Fruit fly (Drosophila melanogaster) whole organism, pupa: Measurements from ENCODE around the gene inaE.

Experiments
- CG10348 ChIP-seq: fragments of 200-800 bp; sonication (Bioruptor generic); IDR thresholded peaks from 2 replicates; pipeline ENCODE4 v1.3.6; 2022; ENCODE audit warnings: missing biosample characterization, missing genetic modification characterization
- CG12605 ChIP-seq: fragments of 200-800 bp; sonication (Bioruptor generic); IDR thresholded peaks from 2 replicates; pipeline ENCODE4 v1.3.6; 2022; ENCODE audit warnings: missing biosample characterization, missing genetic modification characterization
- CG13204 ChIP-seq: fragments of 200-800 bp; sonication (Bioruptor generic); optimal IDR thresholded peaks from 2 replicates; lab custom pipeline; 2018; ENCODE audit warnings: missing biosample characterization, mild to moderate bottlenecking, missing genetic modification characterization, moderate library complexity
- CG14655 ChIP-seq: fragments of 200-800 bp; sonication (Bioruptor generic); optimal IDR thresholded peaks from 3 replicates; lab custom pipeline; 2017; ENCODE audit warnings: mild to moderate bottlenecking, missing biosample characterization, missing genetic modification reagents, missing genetic modification characterization
- CG15710 ChIP-seq: fragments of 200-800 bp; sonication (Bioruptor generic); optimal IDR thresholded peaks from 2 replicates; lab custom pipeline; 2018; ENCODE audit warnings: missing biosample characterization, mild to moderate bottlenecking, missing genetic modification characterization, moderate library complexity
- CG17806 ChIP-seq: fragments of 200-800 bp; sonication (Bioruptor generic); optimal IDR thresholded peaks from 2 replicates; lab custom pipeline; 2018; ENCODE audit warnings: missing biosample characterization, mild to moderate bottlenecking, missing genetic modification characterization, moderate library complexity
- CG32121 ChIP-seq: fragments of 200-800 bp; sonication (Bioruptor generic); IDR thresholded peaks from 2 replicates; pipeline ENCODE4 v1.3.6; 2022; ENCODE audit warnings: missing biosample characterization, missing genetic modification characterization
- CG34367 ChIP-seq: fragments of 200-800 bp; sonication (Bioruptor generic); optimal IDR thresholded peaks from 2 replicates; lab custom pipeline; 2018; ENCODE audit warnings: missing biosample characterization, mild to moderate bottlenecking, missing genetic modification characterization
- CG4496 ChIP-seq: fragments of 200-800 bp; sonication (Bioruptor generic); IDR thresholded peaks from 3 replicates; pipeline ENCODE4 v1.3.6; 2022; ENCODE audit warnings: missing biosample characterization, missing genetic modification characterization
- CG8159 ChIP-seq: fragments of 200-800 bp; sonication (Bioruptor generic); optimal IDR thresholded peaks from 3 replicates; lab custom pipeline; 2018; ENCODE audit warnings: missing biosample characterization, mild to moderate bottlenecking, missing genetic modification characterization, moderate library complexity
- CG8301 ChIP-seq: fragments of 200-800 bp; sonication (Bioruptor generic); optimal IDR thresholded peaks from 2 replicates; lab custom pipeline; 2018; ENCODE audit warnings: missing biosample characterization, mild to moderate bottlenecking, missing genetic modification characterization
- CG9948 ChIP-seq: fragments of 200-800 bp; sonication (Bioruptor generic); optimal IDR thresholded peaks from 2 replicates; lab custom pipeline; 2018; ENCODE audit warnings: missing biosample characterization, mild to moderate bottlenecking, missing genetic modification characterization, moderate library complexity
- D1 ChIP-seq: fragments of 200-800 bp; sonication (Bioruptor generic); optimal IDR thresholded peaks from 2 replicates; lab custom pipeline; 2018; ENCODE audit warnings: missing biosample characterization, mild to moderate bottlenecking, missing genetic modification characterization, moderate library complexity
- EcR ChIP-seq: fragments of 200-800 bp; sonication (Bioruptor generic); optimal IDR thresholded peaks from 3 replicates; lab custom pipeline; 2019; ENCODE audit warnings: missing biosample characterization, missing genetic modification characterization, mild to moderate bottlenecking, moderate library complexity, missing genetic modification reagents
- Ets98B ChIP-seq: fragments of 200-800 bp; sonication (Bioruptor generic); IDR thresholded peaks from 2 replicates; pipeline ENCODE4 v1.3.6; 2022; ENCODE audit warnings: missing biosample characterization, missing genetic modification characterization
- Pif1A ChIP-seq: fragments of 200-800 bp; sonication (Bioruptor generic); optimal IDR thresholded peaks from 3 replicates; lab custom pipeline; 2016; ENCODE audit warnings: missing biosample characterization, missing genetic modification characterization
- Pif1B ChIP-seq: fragments of 200-800 bp; sonication (Bioruptor generic); optimal IDR thresholded peaks from 3 replicates; lab custom pipeline; 2016; ENCODE audit warnings: missing biosample characterization, missing genetic modification characterization
- Snoo ChIP-seq: fragments of 200-800 bp; sonication (Bioruptor generic); optimal IDR thresholded peaks from 3 replicates; lab custom pipeline; 2017; ENCODE audit warnings: missing biosample characterization, mild to moderate bottlenecking, missing genetic modification characterization, inconsistent platforms
- fd96Ca ChIP-seq: fragments of 200-800 bp; sonication (Bioruptor generic); IDR thresholded peaks from 3 replicates; pipeline ENCODE4 v1.3.6; 2022; ENCODE audit warnings: missing biosample characterization, missing genetic modification characterization
- gl ChIP-seq: fragments of 200-800 bp; sonication (Bioruptor generic); optimal IDR thresholded peaks from 2 replicates; lab custom pipeline; 2018; ENCODE audit warnings: missing biosample characterization, mild to moderate bottlenecking, missing genetic modification characterization
- rn ChIP-seq: fragments of 200-800 bp; sonication (Bioruptor generic); IDR thresholded peaks from 2 replicates; pipeline ENCODE4 v1.3.6; 2022; ENCODE audit warnings: missing biosample characterization, missing genetic modification characterization

Gene inaE

dm6 chrX:13828870-13829269, 45.4 kb downstream of the inaE start:
- TF ChIP-seq rn (GFP tag; lab: Robert Waterston, UW) (no peak), Pif1B (GFP tag; lab: Kevin White, UChicago) (no peak), CG9948 (tag; lab: Kevin White, UChicago) (no peak), CG14655 (GFP tag; lab: Kevin White, UChicago) (no peak), Pif1A (GFP tag; lab: Kevin White, UChicago) (no peak), CG34367 (tag; lab: Kevin White, UChicago) (no peak), CG12605 (GFP tag; lab: Robert Waterston, UW) (no peak), CG10348 (GFP tag; lab: Robert Waterston, UW) (no peak), CG8159 (tag; lab: Kevin White, UChicago) (no peak), CG32121 (GFP tag; lab: Robert Waterston, UW) (no peak), Snoo (no peak), D1 (tag; lab: Kevin White, UChicago) (no peak), EcR (GFP tag; lab: Kevin White, UChicago) (no peak), CG8301 (tag; lab: Kevin White, UChicago) (no peak), CG15710 (no peak), CG4496 (GFP tag; lab: Robert Waterston, UW) (no peak), CG13204 (no peak), fd96Ca (GFP tag; lab: Robert Waterston, UW) (no peak), CG17806 (no peak)

dm6 chrX:13830029-13830428, 46.5 kb downstream of the inaE start, which contains the start of gene jub:
TSS of gene jub (minus strand) at chrX:13830317.
- TF ChIP-seq CG34367 (tag; lab: Kevin White, UChicago) (no peak), CG8159 (tag; lab: Kevin White, UChicago) (peak; percentile 78)
- TF ChIP-seq, all 21 proteins: peak for 1

dm6 chrX:13838255-13838654, 54.7 kb downstream of the inaE start:
- peak; percentile 28 for TF ChIP-seq CG15710
- TF ChIP-seq EcR (GFP tag; lab: Kevin White, UChicago), result no peak
- TF ChIP-seq CG12605 (GFP tag; lab: Robert Waterston, UW), result no peak
- TF ChIP-seq Pif1B (GFP tag; lab: Kevin White, UChicago), result no peak
- no peak for TF ChIP-seq CG8301 (tag; lab: Kevin White, UChicago)
- TF ChIP-seq Ets98B (GFP tag; lab: Robert Waterston, UW), result peak; percentile 29; the same call in 1 of the 2 replicates
- TF ChIP-seq CG14655 (GFP tag; lab: Kevin White, UChicago), result no peak
- no peak for TF ChIP-seq CG10348 (GFP tag; lab: Robert Waterston, UW)
- peak; percentile 47 for TF ChIP-seq CG8159 (tag; lab: Kevin White, UChicago)
- TF ChIP-seq CG9948 (tag; lab: Kevin White, UChicago), result peak; percentile 36
- no peak for TF ChIP-seq CG13204
- TF ChIP-seq Pif1A (GFP tag; lab: Kevin White, UChicago), result no peak
- TF ChIP-seq Snoo, result no peak
- TF ChIP-seq gl, result no peak
- peak; percentile 23 for TF ChIP-seq CG17806
- no peak; the same call in 2 of the 3 replicates for TF ChIP-seq CG4496 (GFP tag; lab: Robert Waterston, UW)
- no peak for TF ChIP-seq D1 (tag; lab: Kevin White, UChicago)
- TF ChIP-seq CG32121 (GFP tag; lab: Robert Waterston, UW), result peak; percentile 52; the same call in 1 of the 2 replicates
- TF ChIP-seq fd96Ca (GFP tag; lab: Robert Waterston, UW), result no peak
- no peak for TF ChIP-seq CG34367 (tag; lab: Kevin White, UChicago)
- TF ChIP-seq rn (GFP tag; lab: Robert Waterston, UW), result no peak

- peak; percentile 85 for TF ChIP-seq CG8159 (tag; lab: Kevin White, UChicago)
- TF ChIP-seq CG10348 (GFP tag; lab: Robert Waterston, UW), result peak; percentile 81
- peak; percentile 94 for TF ChIP-seq CG32121 (GFP tag; lab: Robert Waterston, UW)
- peak; percentile 49 for TF ChIP-seq CG13204
- TF ChIP-seq CG17806, result peak; percentile 82
- TF ChIP-seq CG12605 (GFP tag; lab: Robert Waterston, UW), result peak; percentile 91
- peak; percentile 79 for TF ChIP-seq CG34367 (tag; lab: Kevin White, UChicago)
- TF ChIP-seq Ets98B (GFP tag; lab: Robert Waterston, UW), result peak; percentile 95
- peak; percentile 95 for TF ChIP-seq CG4496 (GFP tag; lab: Robert Waterston, UW)
- peak; percentile 16 for TF ChIP-seq EcR (GFP tag; lab: Kevin White, UChicago)
- peak; percentile 88 for TF ChIP-seq rn (GFP tag; lab: Robert Waterston, UW)
- TF ChIP-seq Snoo, result peak; percentile 80
- TF ChIP-seq Pif1A (GFP tag; lab: Kevin White, UChicago), result peak; percentile 91
- TF ChIP-seq D1 (tag; lab: Kevin White, UChicago), result no peak
- TF ChIP-seq CG15710, result peak; percentile 77
- TF ChIP-seq CG8301 (tag; lab: Kevin White, UChicago), result peak; percentile 90
- peak; percentile 57 for TF ChIP-seq gl
- peak; percentile 75 for TF ChIP-seq CG9948 (tag; lab: Kevin White, UChicago)
- peak; percentile 97 for TF ChIP-seq fd96Ca (GFP tag; lab: Robert Waterston, UW)
- TF ChIP-seq CG14655 (GFP tag; lab: Kevin White, UChicago), result peak; percentile 87
- TF ChIP-seq Pif1B (GFP tag; lab: Kevin White, UChicago), result peak; percentile 89
- TF ChIP-seq, all 21 proteins: peak for 20
Observed at dm6 chrX:13838892-13839291, 55.4 kb downstream of the inaE start.

- TF ChIP-seq Pif1B (GFP tag; lab: Kevin White, UChicago), result no peak
- no peak for TF ChIP-seq CG17806
- no peak for TF ChIP-seq CG8301 (tag; lab: Kevin White, UChicago)
- no peak for TF ChIP-seq Pif1A (GFP tag; lab: Kevin White, UChicago)
- TF ChIP-seq CG14655 (GFP tag; lab: Kevin White, UChicago), result no peak
- no peak for TF ChIP-seq CG10348 (GFP tag; lab: Robert Waterston, UW)
- peak; percentile 48; the same call in 1 of the 2 replicates for TF ChIP-seq Ets98B (GFP tag; lab: Robert Waterston, UW)
- no peak for TF ChIP-seq CG12605 (GFP tag; lab: Robert Waterston, UW)
- TF ChIP-seq CG15710, result no peak
- TF ChIP-seq CG9948 (tag; lab: Kevin White, UChicago), result no peak
- peak; percentile 44; the same call in 1 of the 2 replicates for TF ChIP-seq CG32121 (GFP tag; lab: Robert Waterston, UW)
- 0 out of 3 replicates have a peak, but pooled peaks have one; percentile 39 for TF ChIP-seq CG4496 (GFP tag; lab: Robert Waterston, UW)
- TF ChIP-seq, all 21 proteins: peak for 3
Observed at dm6 chrX:13840075-13840474, 56.6 kb downstream of the inaE start.
